Fruit fly (Drosophila melanogaster) whole organism, embryonic: ENCODE results near the gene CG4467.

Source experiments
- B-H1 ChIP-seq: fragments of 200-800 bp; sonication (Bioruptor generic); IDR thresholded peaks from 3 replicates; pipeline ENCODE4 v1.3.6; 2022; ENCODE audit warnings: missing biosample characterization, missing genetic modification characterization
- CG10274 ChIP-seq: fragments of 200-800 bp; sonication (Bioruptor generic); optimal IDR thresholded peaks from 3 replicates; lab custom pipeline; 2017; ENCODE audit warnings: missing biosample characterization, mild to moderate bottlenecking, missing genetic modification characterization
- CG10543 ChIP-seq: fragments of 200-800 bp; sonication (Bioruptor generic); optimal IDR thresholded peaks from 3 replicates; lab custom pipeline; 2017; ENCODE audit warnings: missing biosample characterization, mild to moderate bottlenecking, missing genetic modification characterization, moderate library complexity
- CG12391 ChIP-seq: fragments of 200-800 bp; sonication (Bioruptor generic); optimal IDR thresholded peaks from 3 replicates; lab custom pipeline; 2018; ENCODE audit warnings: missing biosample characterization, mild to moderate bottlenecking, missing genetic modification characterization, moderate library complexity
- CG13296 ChIP-seq: fragments of 200-800 bp; sonication (Bioruptor generic); optimal IDR thresholded peaks from 3 replicates; lab custom pipeline; 2018; ENCODE audit warnings: missing biosample characterization, mild to moderate bottlenecking, missing genetic modification characterization
- CG15514 ChIP-seq: fragments of 200-800 bp; sonication (Bioruptor generic); optimal IDR thresholded peaks from 3 replicates; lab custom pipeline; 2017; ENCODE audit warnings: missing biosample characterization, missing genetic modification characterization, mild to moderate bottlenecking, moderate library complexity, missing genetic modification reagents
- CG1602 ChIP-seq: fragments of 200-800 bp; sonication (Bioruptor generic); optimal IDR thresholded peaks from 3 replicates; lab custom pipeline; 2016; ENCODE audit warnings: missing biosample characterization, missing genetic modification characterization
- CG17361 ChIP-seq: fragments of 200-800 bp; sonication (Bioruptor generic); IDR thresholded peaks from 3 replicates; pipeline ENCODE4 v1.3.6; 2022; ENCODE audit warnings: missing biosample characterization, missing genetic modification characterization
- CG2120 ChIP-seq: fragments of 200-800 bp; sonication (Bioruptor generic); optimal IDR thresholded peaks from 3 replicates; lab custom pipeline; 2016; ENCODE audit warnings: missing biosample characterization, missing genetic modification characterization
- CG2202 ChIP-seq: fragments of 200-800 bp; sonication (Bioruptor generic); optimal IDR thresholded peaks from 2 replicates; lab custom pipeline; 2018; ENCODE audit warnings: missing biosample characterization, mild to moderate bottlenecking, missing genetic modification characterization
- CG2678 ChIP-seq: fragments of 200-800 bp; sonication (Bioruptor generic); optimal IDR thresholded peaks from 3 replicates; lab custom pipeline; 2019; ENCODE audit warnings: missing biosample characterization, mild to moderate bottlenecking, missing genetic modification characterization, moderate library complexity
- CG31365 ChIP-seq: fragments of 200-800 bp; sonication (Bioruptor generic); optimal IDR thresholded peaks from 2 replicates; lab custom pipeline; 2018; ENCODE audit warnings: missing biosample characterization, mild to moderate bottlenecking, missing genetic modification characterization
- CG32532 ChIP-seq: fragments of 200-800 bp; sonication (Bioruptor generic); IDR thresholded peaks from 2 replicates; pipeline ENCODE4 v1.3.6; 2022; ENCODE audit warnings: missing biosample characterization, missing genetic modification characterization
- CG3281 ChIP-seq: fragments of 200-800 bp; sonication (Bioruptor generic); optimal IDR thresholded peaks from 3 replicates; lab custom pipeline; 2017; ENCODE audit warnings: missing biosample characterization, mild to moderate bottlenecking, missing genetic modification characterization
- CG34376 ChIP-seq: fragments of 200-800 bp; sonication (Bioruptor generic); optimal IDR thresholded peaks from 2 replicates; lab custom pipeline; 2018; ENCODE audit warnings: missing biosample characterization, mild to moderate bottlenecking, missing genetic modification characterization
- CG3838 ChIP-seq: fragments of 200-800 bp; sonication (Bioruptor generic); optimal IDR thresholded peaks from 3 replicates; lab custom pipeline; 2016; ENCODE audit warnings: missing biosample characterization, missing genetic modification characterization
- CG6765 ChIP-seq: fragments of 200-800 bp; sonication (Bioruptor generic); optimal IDR thresholded peaks from 3 replicates; lab custom pipeline; 2017; ENCODE audit warnings: missing biosample characterization, mild to moderate bottlenecking, missing genetic modification characterization
- CG7357 ChIP-seq: fragments of 200-800 bp; sonication (Bioruptor generic); IDR thresholded peaks from 3 replicates; pipeline ENCODE4 v1.3.6; 2022; ENCODE audit warnings: missing biosample characterization, missing genetic modification characterization
- CG9797 ChIP-seq: fragments of 200-800 bp; sonication (Bioruptor generic); optimal IDR thresholded peaks from 3 replicates; lab custom pipeline; 2018; ENCODE audit warnings: missing biosample characterization, mild to moderate bottlenecking, missing genetic modification characterization
- E2f1 ChIP-seq: fragments of 200-800 bp; sonication (Bioruptor generic); IDR thresholded peaks from 2 replicates; pipeline ENCODE4 v1.3.6; 2022; ENCODE audit warnings: missing biosample characterization, missing genetic modification characterization
- Ets65A ChIP-seq: fragments of 200-800 bp; sonication (Bioruptor generic); peaks from one replicate; lab custom pipeline; 2016; ENCODE audit warnings: missing biosample characterization, missing genetic modification characterization
- Gug ChIP-seq: fragments of 200-800 bp; sonication (Bioruptor generic); IDR thresholded peaks from 4 replicates; pipeline ENCODE4 v1.3.6; 2022; ENCODE audit warnings: missing biosample characterization, missing genetic modification characterization
- HLH54F ChIP-seq: fragments of 200-800 bp; sonication (Bioruptor generic); optimal IDR thresholded peaks from 3 replicates; lab custom pipeline; 2016; ENCODE audit warnings: missing biosample characterization, missing genetic modification characterization
- Lhr ChIP-seq: fragments of 200-800 bp; sonication (Bioruptor generic); optimal IDR thresholded peaks from 3 replicates; lab custom pipeline; 2017; ENCODE audit warnings: mild to moderate bottlenecking, missing biosample characterization, missing genetic modification reagents, missing genetic modification characterization
- MTF-1 ChIP-seq: fragments of 200-800 bp; sonication (Bioruptor generic); optimal IDR thresholded peaks from 2 replicates; lab custom pipeline; 2018; ENCODE audit warnings: missing biosample characterization, mild to moderate bottlenecking, missing genetic modification characterization, borderline replicate concordance
- Mad ChIP-seq: fragments of 200-800 bp; sonication (Bioruptor generic); optimal IDR thresholded peaks from 2 replicates; lab custom pipeline; 2016; ENCODE audit warnings: missing biosample characterization, missing genetic modification characterization
- Nf-YA ChIP-seq: fragments of 200-800 bp; sonication (Bioruptor generic); IDR thresholded peaks from 2 replicates; pipeline ENCODE4 v1.3.6; 2022; ENCODE audit warnings: missing biosample characterization, missing genetic modification characterization
- Ptx1 ChIP-seq: fragments of 200-800 bp; sonication (Bioruptor generic); IDR thresholded peaks from 2 replicates; pipeline ENCODE4 v1.3.6; 2022; ENCODE audit warnings: missing biosample characterization, missing genetic modification characterization
- YL-1 ChIP-seq: fragments of 200-800 bp; sonication (Bioruptor generic); optimal IDR thresholded peaks from 3 replicates; lab custom pipeline; 2017; ENCODE audit warnings: missing biosample characterization, mild to moderate bottlenecking, missing genetic modification characterization
- amos ChIP-seq: fragments of 200-800 bp; sonication (Bioruptor generic); IDR thresholded peaks from 2 replicates; pipeline ENCODE4 v1.3.6; 2022; ENCODE audit warnings: missing biosample characterization, missing genetic modification characterization; ENCODE audit not compliant: partially characterized antibody
- ash1 ChIP-seq: fragments of 200-800 bp; sonication (Bioruptor generic); optimal IDR thresholded peaks from 2 replicates; lab custom pipeline; 2018; ENCODE audit warnings: missing biosample characterization, mild to moderate bottlenecking, missing genetic modification characterization
- ato ChIP-seq: fragments of 200-800 bp; sonication (Bioruptor generic); IDR thresholded peaks from 2 replicates; pipeline ENCODE4 v1.3.6; 2022; ENCODE audit warnings: missing biosample characterization, missing genetic modification characterization; ENCODE audit not compliant: partially characterized antibody
- cg ChIP-seq: fragments of 200-800 bp; sonication (Bioruptor generic); optimal IDR thresholded peaks from 3 replicates; lab custom pipeline; 2019; ENCODE audit warnings: missing biosample characterization, mild to moderate bottlenecking, missing genetic modification characterization, moderate library complexity
- chm ChIP-seq: fragments of 200-800 bp; sonication (Bioruptor generic); IDR thresholded peaks from 2 replicates; pipeline ENCODE4 v1.3.6; 2022; ENCODE audit warnings: missing biosample characterization, missing genetic modification characterization
- crp ChIP-seq, 2 experiments: fragments of 200-800 bp; sonication (Bioruptor generic); optimal IDR thresholded peaks; 2 replicates in 1 of 2; 3 replicates in 1 of 2; lab custom pipeline; 2017; ENCODE audit warnings: missing biosample characterization in 2 of 2, missing genetic modification characterization in 2 of 2, mild to moderate bottlenecking in 1 of 2, moderate library complexity in 1 of 2
- cwo ChIP-seq: fragments of 200-800 bp; sonication (Bioruptor generic); optimal IDR thresholded peaks from 3 replicates; lab custom pipeline; 2017; ENCODE audit warnings: missing biosample characterization, missing genetic modification characterization, mild to moderate bottlenecking, moderate library complexity, missing genetic modification reagents
- fd96Cb ChIP-seq: fragments of 200-800 bp; sonication (Bioruptor generic); optimal IDR thresholded peaks from 2 replicates; lab custom pipeline; 2018; ENCODE audit warnings: missing biosample characterization, mild to moderate bottlenecking, missing genetic modification characterization, moderate library complexity
- gro ChIP-seq: fragments of 200-800 bp; sonication (Bioruptor generic); optimal IDR thresholded peaks from 2 replicates; lab custom pipeline; 2016; ENCODE audit warnings: missing biosample characterization, missing genetic modification characterization
- ind ChIP-seq: fragments of 200-800 bp; sonication (Bioruptor generic); optimal IDR thresholded peaks from 3 replicates; lab custom pipeline; 2016; ENCODE audit warnings: missing biosample characterization, missing genetic modification characterization
- lbe ChIP-seq: fragments of 200-800 bp; sonication (Bioruptor generic); optimal IDR thresholded peaks from 2 replicates; lab custom pipeline; 2016; ENCODE audit warnings: missing biosample characterization, mild to moderate bottlenecking, missing genetic modification characterization
- luna ChIP-seq: fragments of 200-800 bp; sonication (Bioruptor generic); optimal IDR thresholded peaks from 2 replicates; lab custom pipeline; 2016; ENCODE audit warnings: missing biosample characterization, missing genetic modification characterization
- mirr ChIP-seq: fragments of 200-800 bp; sonication (Bioruptor generic); optimal IDR thresholded peaks from 3 replicates; lab custom pipeline; 2018; ENCODE audit warnings: missing biosample characterization, mild to moderate bottlenecking, missing genetic modification characterization
- pfk ChIP-seq: fragments of 200-800 bp; sonication (Bioruptor generic); optimal IDR thresholded peaks from 2 replicates; lab custom pipeline; 2018; ENCODE audit warnings: missing biosample characterization, mild to moderate bottlenecking, missing genetic modification characterization, moderate library complexity
- row ChIP-seq: fragments of 200-800 bp; sonication (Bioruptor generic); IDR thresholded peaks from 3 replicates; pipeline ENCODE4 v1.3.6; 2022; ENCODE audit warnings: missing biosample characterization, missing genetic modification characterization
- run ChIP-seq: fragments of 200-800 bp; sonication (Bioruptor generic); optimal IDR thresholded peaks from 3 replicates; lab custom pipeline; 2018; ENCODE audit warnings: missing biosample characterization, mild to moderate bottlenecking, missing genetic modification characterization
- slbo ChIP-seq: fragments of 200-800 bp; sonication (Bioruptor generic); IDR thresholded peaks from 2 replicates; pipeline ENCODE4 v1.3.6; 2022; ENCODE audit warnings: missing biosample characterization, missing genetic modification characterization
- slp2 ChIP-seq: fragments of 200-800 bp; sonication (Bioruptor generic); optimal IDR thresholded peaks from 2 replicates; lab custom pipeline; 2016; ENCODE audit warnings: missing biosample characterization, missing genetic modification characterization
- stwl ChIP-seq: fragments of 200-800 bp; sonication (Bioruptor generic); optimal IDR thresholded peaks from 3 replicates; lab custom pipeline; 2018; ENCODE audit warnings: missing biosample characterization, mild to moderate bottlenecking, missing genetic modification characterization, moderate library complexity
- tx ChIP-seq: fragments of 200-800 bp; sonication (Bioruptor generic); optimal IDR thresholded peaks from 2 replicates; lab custom pipeline; 2016; ENCODE audit warnings: missing biosample characterization, missing genetic modification characterization
- wor ChIP-seq: fragments of 200-800 bp; sonication (Bioruptor generic); IDR thresholded peaks from 2 replicates; pipeline ENCODE4 v1.3.6; 2022; ENCODE audit warnings: missing biosample characterization, missing genetic modification characterization

The CG4467 gene

DNA sequence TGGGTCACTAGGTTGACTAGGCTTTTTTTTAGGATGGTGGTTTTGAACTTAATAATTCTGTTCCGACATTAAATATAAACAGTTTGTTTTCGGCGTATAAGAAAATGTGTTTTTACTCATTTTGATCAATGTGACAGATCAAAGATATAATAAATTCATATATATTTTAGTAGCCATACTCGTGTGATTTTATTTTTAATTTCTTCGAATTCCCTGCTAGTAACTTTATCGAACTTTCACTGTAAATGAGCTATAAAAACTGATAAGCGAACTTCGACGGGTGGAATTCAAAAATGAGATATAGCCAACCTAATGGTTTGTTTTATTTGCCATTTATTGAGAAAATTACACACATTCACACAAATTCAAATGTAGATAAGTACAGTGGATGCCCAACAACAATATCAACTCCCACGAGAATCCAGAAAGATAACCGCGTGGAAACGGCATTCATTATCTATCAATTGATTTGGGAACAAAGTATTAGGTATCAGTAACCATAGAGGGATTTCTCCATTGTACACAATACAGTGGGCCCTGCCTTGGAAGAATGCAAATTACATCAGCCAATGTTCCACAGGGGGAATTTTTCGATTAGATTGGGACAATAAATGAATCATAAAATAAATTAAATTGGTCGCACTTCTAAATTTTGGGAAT, 25.4 kb downstream of the CG4467 start (continued):
- TF ChIP-seq ind (GFP tag; lab: Kevin White, UChicago) (peak; percentile 3), CG3281 (peak; percentile 24), CG15514 (GFP tag; lab: Kevin White, UChicago) (peak; percentile 25), E2f1 (GFP tag; lab: Robert Waterston, UW) (no peak), wor (GFP tag; lab: Robert Waterston, UW) (no peak), Nf-YA (GFP tag; lab: Robert Waterston, UW) (no peak), CG9797 (GFP tag; lab: Kevin White, UChicago) (no peak), chm (GFP tag; lab: Robert Waterston, UW) (no peak), HLH54F (GFP tag; lab: Kevin White, UChicago) (peak; percentile 8), CG12391 (tag; lab: Kevin White, UChicago) (peak; percentile 2), CG34376 (GFP tag; lab: Kevin White, UChicago) (peak; percentile 92), mirr (peak; percentile 97), slp2 (GFP tag; lab: Kevin White, UChicago) (no peak), CG32532 (GFP tag; lab: Robert Waterston, UW) (0 out of 2 replicates have a peak, but pooled peaks have one; percentile 31), ash1 (GFP tag; lab: Kevin White, UChicago) (no peak), cwo (GFP tag; lab: Kevin White, UChicago) (peak; percentile 11), B-H1 (GFP tag; lab: Robert Waterston, UW) (no peak), cg (GFP tag; lab: Kevin White, UChicago) (no peak), Mad (GFP tag; lab: Kevin White, UChicago) (no peak), CG6765 (GFP tag; lab: Kevin White, UChicago) (peak; percentile 14), CG31365 (no peak), slbo (peak; percentile 34; the same call in 1 of the 2 replicates), row (GFP tag; lab: Robert Waterston, UW) (peak; percentile 45; the same call in 2 of the 3 replicates), CG1602 (GFP tag; lab: Kevin White, UChicago) (no peak), CG7357 (0 out of 3 replicates have a peak, but pooled peaks have one; percentile 14), run (tag; lab: Kevin White, UChicago) (no peak), CG10543 (GFP tag; lab: Kevin White, UChicago) (peak; percentile 16), Ptx1 (GFP tag; lab: Robert Waterston, UW) (0 out of 2 replicates have a peak, but pooled peaks have one; percentile 22), fd96Cb (tag; lab: Kevin White, UChicago) (no peak), CG13296 (GFP tag; lab: Kevin White, UChicago) (peak; percentile 23), lbe (peak; percentile 20), luna (GFP tag; lab: Kevin White, UChicago) (no peak), pfk (GFP tag; lab: Kevin White, UChicago) (peak; percentile 2), Ets65A (GFP tag; lab: Kevin White, UChicago) (peak; percentile 37), gro (peak; percentile 46), stwl (no peak), tx (GFP tag; lab: Kevin White, UChicago) (no peak), ato (GFP tag; lab: Robert Waterston, UW) (no peak), CG2202 (no peak), CG10274 (GFP tag; lab: Kevin White, UChicago) (no peak), CG3838 (GFP tag; lab: Kevin White, UChicago) (no peak), amos (GFP tag; lab: Robert Waterston, UW) (no peak), MTF-1 (GFP tag; lab: Kevin White, UChicago) (no peak), crp (GFP tag; optimal IDR thresholded peaks at IDR 0.05; lab: Kevin White, UChicago) (no peak), CG2120 (peak; percentile 44), YL-1 (no peak), CG17361 (GFP tag; lab: Robert Waterston, UW) (no peak), Gug (GFP tag; lab: Robert Waterston, UW) (peak; percentile 12; the same call in 1 of the 4 replicates), CG2678 (tag; lab: Kevin White, UChicago) (peak; percentile 45), Lhr (GFP tag; lab: Kevin White, UChicago) (no peak)
